Worm (Caenorhabditis elegans) whole organism, late embryonic: ENCODE data around the gene unc-58.

ENCODE experiments used
- F13H6.1 ChIP-seq: sonication (generic microtip); optimal IDR thresholded peaks from 2 replicates; lab custom pipeline; 2016; ENCODE audit warnings: missing genetic modification characterization, missing compliant biosample characterization
- ama-1 ChIP-seq: fragments of 150-350 bp; optimal IDR thresholded peaks from 2 replicates; lab custom pipeline; 2014
- dve-1 ChIP-seq: sonication (generic microtip); optimal IDR thresholded peaks from 2 replicates; lab custom pipeline; 2017; ENCODE audit warnings: antibody characterized with exemption, mild to moderate bottlenecking, missing genetic modification characterization, missing compliant biosample characterization
- elt-4 ChIP-seq: sonication (generic microtip); optimal IDR thresholded peaks from 2 replicates; lab custom pipeline; 2016; ENCODE audit warnings: missing genetic modification characterization, missing compliant biosample characterization
- fkh-10 ChIP-seq: fragments of 150-350 bp; optimal IDR thresholded peaks from 2 replicates; lab custom pipeline; 2014; ENCODE audit warnings: missing biosample characterization, missing genetic modification reagents, missing genetic modification characterization
- odd-2 ChIP-seq: sonication (generic microtip); optimal IDR thresholded peaks from 2 replicates; lab custom pipeline; 2017; ENCODE audit warnings: antibody characterized with exemption, mild to moderate bottlenecking, missing genetic modification characterization, missing compliant biosample characterization
- pha-4 ChIP-seq: fragments of 150-350 bp; optimal IDR thresholded peaks from 2 replicates; lab custom pipeline; 2018; ENCODE audit warnings: missing biosample characterization, missing genetic modification reagents, missing genetic modification characterization
- pqm-1 ChIP-seq: sonication (generic microtip); optimal IDR thresholded peaks from 2 replicates; lab custom pipeline; 2016; ENCODE audit warnings: missing genetic modification characterization, missing compliant biosample characterization
- ref-2 ChIP-seq: sonication (generic microtip); optimal IDR thresholded peaks from 2 replicates; lab custom pipeline; 2016; ENCODE audit warnings: missing genetic modification characterization, missing compliant biosample characterization
- syd-9 ChIP-seq: sonication (generic microtip); optimal IDR thresholded peaks from 2 replicates; lab custom pipeline; 2016; ENCODE audit warnings: mild to moderate bottlenecking, missing genetic modification characterization, moderate library complexity, missing compliant biosample characterization
- ttx-3 ChIP-seq: sonication (generic microtip); optimal IDR thresholded peaks from 2 replicates; lab custom pipeline; 2016; ENCODE audit warnings: missing genetic modification reagents, missing genetic modification characterization, missing compliant biosample characterization
- unc-86 ChIP-seq: sonication (generic microtip); optimal IDR thresholded peaks from 2 replicates; lab custom pipeline; 2016; ENCODE audit warnings: missing genetic modification characterization, missing compliant biosample characterization

- TF ChIP-seq dve-1 (tag; lab: Kevin White, UChicago) (no peak), pqm-1 (tag; lab: Kevin White, UChicago) (no peak), pha-4 (tag; lab: Kevin White, UChicago) (no peak), unc-86 (tag; lab: Kevin White, UChicago) (no peak), ttx-3 (tag; lab: Kevin White, UChicago) (no peak), ref-2 (tag; lab: Kevin White, UChicago) (no peak), odd-2 (tag; lab: Kevin White, UChicago) (no peak), F13H6.1 (no peak), syd-9 (tag; lab: Kevin White, UChicago) (no peak), fkh-10 (no peak), ama-1 (lab: Kevin White, UChicago) (no peak), elt-4 (no peak)
These were observed 30.2 kb upstream of the unc-58 start for ce11 chrX:10163212-10163611.
